Worm (Caenorhabditis elegans): ENCODE results near the gene rfip-1.

rfip-1 gene

ce11 chrII:5901407-5902026 lies 17.2 kb downstream of the rfip-1 start (continued):
- TF ChIP-seq ceh-63 (GFP tag; optimal IDR thresholded peaks at IDR 0.05) (no peak), nhr-47 (tag; optimal IDR thresholded peaks at IDR 0.05) (peak; percentile 12), ces-1 (GFP tag; optimal IDR thresholded peaks at IDR 0.05) (no peak), nhr-71 (tag; optimal IDR thresholded peaks at IDR 0.05) (no peak), ztf-4 (tag; optimal IDR thresholded peaks at IDR 0.05) (peak; percentile 58), mep-1 (tag; optimal IDR thresholded peaks at IDR 0.05) (no peak), lin-14 (GFP tag; optimal IDR thresholded peaks at IDR 0.05) (peak; percentile 21), nhr-12 (tag; optimal IDR thresholded peaks at IDR 0.05) (no peak), lir-3 (tag; optimal IDR thresholded peaks at IDR 0.05; ENCODE audit: poor library complexity) (no peak), nhr-77 (tag; optimal IDR thresholded peaks at IDR 0.05) (no peak), efl-1 (optimal IDR thresholded peaks at IDR 0.05) (no peak), efl-1 (GFP tag; optimal IDR thresholded peaks at IDR 0.05 in 1 of 2) (peak in 1 of 2 experiments; percentile 71), grh-1 (GFP tag; IDR thresholded peaks at IDR 0.05) (no peak), pax-3 (tag; optimal IDR thresholded peaks at IDR 0.05) (no peak), snpc-4 (tag; optimal IDR thresholded peaks at IDR 0.05) (no peak), zip-4 (GFP tag; optimal IDR thresholded peaks at IDR 0.05) (no peak), jun-1 (tag; optimal IDR thresholded peaks at IDR 0.05) (peak; percentile 23), Y116A8C.19 (tag; optimal IDR thresholded peaks at IDR 0.05; ENCODE audit: borderline replicate concordance) (no peak), C34B4.2 (tag; optimal IDR thresholded peaks at IDR 0.05) (no peak), ceh-82 (tag; optimal IDR thresholded peaks at IDR 0.05) (peak in 1 of 3 experiments; percentile 7), lin-13 (GFP tag; optimal IDR thresholded peaks at IDR 0.05) (no peak), ztf-11 (tag; optimal IDR thresholded peaks at IDR 0.05) (peak in 1 of 2 experiments; percentile 12), lin-35 (GFP tag; optimal IDR thresholded peaks at IDR 0.05) (no peak), unc-62 (GFP tag; optimal IDR thresholded peaks at IDR 0.05) (no peak), ets-5 (GFP tag; IDR thresholded peaks at IDR 0.05) (no peak), blmp-1 (tag; optimal IDR thresholded peaks at IDR 0.05) (peak; percentile 66), fkh-10 (GFP tag; optimal IDR thresholded peaks at IDR 0.05) (no peak), fkh-4 (tag; optimal IDR thresholded peaks at IDR 0.05; ENCODE audit: borderline replicate concordance) (no peak), C16A3.4 (tag; optimal IDR thresholded peaks at IDR 0.05) (no peak), sup-37 (GFP tag; optimal IDR thresholded peaks at IDR 0.05) (no peak), nhr-90 (tag; optimal IDR thresholded peaks at IDR 0.05; ENCODE audit: poor library complexity) (no peak), zag-1 (tag; optimal IDR thresholded peaks at IDR 0.05) (no peak), mab-9 (GFP tag; IDR thresholded peaks at IDR 0.05) (no peak), mef-2 (tag; optimal IDR thresholded peaks at IDR 0.05) (no peak), ceh-8 (GFP tag; optimal IDR thresholded peaks at IDR 0.05) (peak; percentile 68)

- TF ChIP-seq F16B12.6 (tag; optimal IDR thresholded peaks at IDR 0.05): no peak
- TF ChIP-seq lir-3 (tag; optimal IDR thresholded peaks at IDR 0.05; ENCODE audit: poor library complexity): no peak
Measured at ce11 chrII:5902139-5902538, 17.8 kb downstream of the rfip-1 start.

- TF ChIP-seq jun-1 (tag; optimal IDR thresholded peaks at IDR 0.05) (no peak), xbp-1 (tag; optimal IDR thresholded peaks at IDR 0.05) (no peak), fkh-10 (GFP tag; optimal IDR thresholded peaks at IDR 0.05) (no peak), snpc-4 (tag; optimal IDR thresholded peaks at IDR 0.05) (no peak), ceh-90 (tag; optimal IDR thresholded peaks at IDR 0.05) (no peak), ets-5 (GFP tag; IDR thresholded peaks at IDR 0.05) (no peak), lin-13 (GFP tag; optimal IDR thresholded peaks at IDR 0.05) (no peak), nhr-71 (tag; optimal IDR thresholded peaks at IDR 0.05) (no peak), dpl-1 (GFP tag; optimal IDR thresholded peaks at IDR 0.05) (no peak), aly-2 (tag; optimal IDR thresholded peaks at IDR 0.05) (no peak), zip-4 (GFP tag; optimal IDR thresholded peaks at IDR 0.05) (no peak), tlp-1 (tag; optimal IDR thresholded peaks at IDR 0.05) (no peak), unc-98 (GFP tag; IDR thresholded peaks at IDR 0.05) (no peak)
Measured at ce11 chrII:5904252-5904651, 19.9 kb downstream of the rfip-1 start, which contains the start of gene tsp-18. TSS of gene tsp-18 (plus strand) at chrII:5904552.
